Worm (Caenorhabditis elegans) whole organism, young adult: Measurements from ENCODE around the gene sri-40.

Experiments
- aptf-2 ChIP-seq: fragments of 200-800 bp; sonication (Bioruptor generic); conservative IDR thresholded peaks from 2 replicates; pipeline ENCODE4 v1.3.6; 2022; ENCODE audit warnings: missing genetic modification reagents, missing genetic modification characterization, missing compliant biosample characterization
- ceh-79 ChIP-seq: sonication (generic microtip); optimal IDR thresholded peaks from 2 replicates; lab custom pipeline; 2017; ENCODE audit warnings: mild to moderate bottlenecking, missing genetic modification characterization, missing compliant biosample characterization
- hlh-12 ChIP-seq: sonication (generic microtip); optimal IDR thresholded peaks from 2 replicates; lab custom pipeline; 2016; ENCODE audit warnings: missing genetic modification characterization, missing compliant biosample characterization
- unc-62 ChIP-seq: fragments of 150-350 bp; optimal IDR thresholded peaks from 2 replicates; lab custom pipeline; 2014; ENCODE audit warnings: missing biosample characterization, missing genetic modification reagents, missing genetic modification characterization
- ztf-28 ChIP-seq: fragments of 200-800 bp; sonication (Bioruptor generic); IDR thresholded peaks from 2 replicates; pipeline ENCODE4 v1.3.6; 2022; ENCODE audit warnings: missing genetic modification reagents, missing genetic modification characterization, missing compliant biosample characterization

- TF ChIP-seq ceh-79 (tag; lab: Kevin White, UChicago) (no peak), unc-62 (no peak), ztf-28 (GFP tag; lab: Robert Waterston, UW) (no peak), hlh-12 (tag; lab: Kevin White, UChicago) (no peak), aptf-2 (GFP tag; lab: Robert Waterston, UW) (no peak)
Measured at ce11 chrII:3172176-3172575, 5.6 kb upstream of the sri-40 start, which contains the start of gene Y27F2A.10.
